Worm (Caenorhabditis elegans): Measurements from ENCODE around the gene mig-32.

Gene mig-32

DNA sequence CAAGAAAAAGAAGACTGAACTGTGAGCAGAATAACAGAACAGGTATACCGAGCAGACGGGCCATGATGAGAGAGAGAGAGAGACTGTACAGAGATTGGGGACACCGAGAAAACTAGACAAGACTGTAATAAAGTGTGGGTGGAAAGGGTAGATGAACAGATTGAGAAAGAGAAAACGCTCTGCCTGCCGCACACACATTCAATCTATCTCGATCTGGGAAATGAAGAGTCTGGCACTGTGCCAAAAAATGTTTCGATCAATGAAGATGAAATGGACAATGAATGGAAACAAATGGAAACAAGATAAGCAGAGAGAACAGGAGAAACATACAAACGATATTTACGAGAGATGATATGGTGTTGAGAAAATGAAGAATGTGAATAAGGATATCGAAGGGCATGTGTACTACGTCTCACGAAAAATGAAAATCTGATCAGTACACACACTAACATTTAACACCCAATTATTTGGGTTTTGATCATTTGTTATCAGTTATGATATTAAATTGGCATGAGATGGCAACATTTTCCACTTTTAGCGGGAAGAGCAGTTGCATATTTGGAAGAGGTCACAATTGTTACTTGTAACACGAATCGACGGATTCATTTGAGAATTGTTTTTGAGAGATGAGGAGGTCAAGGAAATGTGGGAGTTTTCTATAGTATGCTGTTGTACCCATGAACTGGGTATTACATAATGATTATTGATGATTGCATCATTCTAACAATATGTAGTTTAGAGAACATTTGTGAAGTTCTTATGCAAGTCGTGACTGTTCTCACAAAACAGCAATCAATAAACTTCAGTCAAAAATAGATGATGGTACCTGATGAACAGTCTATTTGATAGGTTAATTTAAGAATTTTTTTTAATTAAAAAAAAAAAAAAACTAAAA, 46.9 kb downstream of the mig-32 start (continued):
- TF ChIP-seq fkh-8 (tag; optimal IDR thresholded peaks at IDR 0.05) (no peak), ztf-11 (tag; optimal IDR thresholded peaks at IDR 0.05) (no peak), nhr-90 (tag; optimal IDR thresholded peaks at IDR 0.05; ENCODE audit: poor library complexity) (peak; percentile 53), unc-130 (tag; optimal IDR thresholded peaks at IDR 0.05) (peak; percentile 19), F16B12.6 (tag; optimal IDR thresholded peaks at IDR 0.05) (no peak), lir-3 (tag; optimal IDR thresholded peaks at IDR 0.05; ENCODE audit: poor library complexity) (no peak), ceh-90 (tag; optimal IDR thresholded peaks at IDR 0.05) (no peak), jun-1 (tag; optimal IDR thresholded peaks at IDR 0.05) (no peak), snu-23 (GFP tag; optimal IDR thresholded peaks at IDR 0.05) (peak; percentile 59), mab-9 (GFP tag; IDR thresholded peaks at IDR 0.05) (no peak), lsy-2 (tag; optimal IDR thresholded peaks at IDR 0.05) (peak in 1 of 2 experiments; percentile 23), ama-1 (optimal IDR thresholded peaks at IDR 0.05) (no peak), lin-13 (GFP tag; optimal IDR thresholded peaks at IDR 0.05) (no peak), pag-3 (tag; optimal IDR thresholded peaks at IDR 0.05; ENCODE audit: borderline replicate concordance, insufficient read depth) (no peak), irx-1 (tag; optimal IDR thresholded peaks at IDR 0.05) (no peak), fkh-4 (tag; optimal IDR thresholded peaks at IDR 0.05; ENCODE audit: borderline replicate concordance) (no peak), ztf-4 (tag; optimal IDR thresholded peaks at IDR 0.05) (no peak), egl-27 (tag; optimal IDR thresholded peaks at IDR 0.05) (no peak), zip-4 (GFP tag; optimal IDR thresholded peaks at IDR 0.05) (no peak), zag-1 (tag; optimal IDR thresholded peaks at IDR 0.05) (no peak), dpl-1 (GFP tag; optimal IDR thresholded peaks at IDR 0.05) (peak in 1 of 3 experiments; percentile 18), aha-1 (tag; optimal IDR thresholded peaks at IDR 0.05) (no peak), unc-86 (tag; optimal IDR thresholded peaks at IDR 0.05) (no peak), nhr-84 (tag; optimal IDR thresholded peaks at IDR 0.05) (no peak), dsc-1 (tag; optimal IDR thresholded peaks at IDR 0.05) (no peak), skn-1 (tag; optimal IDR thresholded peaks at IDR 0.05) (no peak), ceh-88 (GFP tag; IDR thresholded peaks at IDR 0.05) (no peak), sup-37 (GFP tag; optimal IDR thresholded peaks at IDR 0.05) (no peak), blmp-1 (tag; optimal IDR thresholded peaks at IDR 0.05) (peak; percentile 69), C04F5.9 (tag; optimal IDR thresholded peaks at IDR 0.05) (no peak), nhr-19 (GFP tag; conservative IDR thresholded peaks at IDR 0.05) (peak; percentile 22), elt-3 (tag; optimal IDR thresholded peaks at IDR 0.05) (peak in 2 of 6 experiments; percentile 53 to 67), alr-1 (tag; optimal IDR thresholded peaks at IDR 0.05; ENCODE audit: borderline replicate concordance) (no peak), nhr-11 (tag; optimal IDR thresholded peaks at IDR 0.05) (no peak), mep-1 (tag; optimal IDR thresholded peaks at IDR 0.05) (no peak), nhr-85 (tag) (peak; percentile 92), nhr-237 (tag; optimal IDR thresholded peaks at IDR 0.05) (no peak), efl-3 (GFP tag; optimal IDR thresholded peaks at IDR 0.05) (no peak), grh-1 (GFP tag; IDR thresholded peaks at IDR 0.05) (no peak), hlh-17 (GFP tag; optimal IDR thresholded peaks at IDR 0.05; ENCODE audit: borderline replicate concordance) (no peak), ces-1 (GFP tag; optimal IDR thresholded peaks at IDR 0.05) (no peak)

DNA sequence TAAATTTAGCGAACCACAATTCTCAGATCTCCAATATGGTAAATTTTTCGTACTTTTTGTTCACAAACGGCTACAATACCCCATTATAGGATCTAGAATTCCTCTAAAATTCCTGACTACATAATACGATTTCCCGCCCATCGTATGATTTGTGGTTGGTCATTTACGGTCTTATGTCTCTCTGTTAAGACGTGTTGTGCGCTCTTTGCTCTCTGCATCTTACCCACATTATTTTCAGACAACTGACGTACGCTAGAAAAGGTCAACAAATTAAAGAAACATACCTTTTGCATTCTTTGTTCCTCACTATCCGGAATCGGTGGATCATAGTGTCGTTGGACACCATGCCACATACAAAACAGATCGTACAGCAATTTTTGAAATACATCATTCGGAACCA, 49.0 kb downstream of the mig-32 start:
- peak; percentile 14 for TF ChIP-seq elt-2 (tag; optimal IDR thresholded peaks at IDR 0.05)
- TF ChIP-seq lin-35 (GFP tag; optimal IDR thresholded peaks at IDR 0.05): peak in 1 of 2 experiments; percentile 25
- TF ChIP-seq rnt-1 (tag; optimal IDR thresholded peaks at IDR 0.05): no peak
- TF ChIP-seq nhr-71 (tag; optimal IDR thresholded peaks at IDR 0.05): peak; percentile 6
- TF ChIP-seq nhr-19 (GFP tag; conservative IDR thresholded peaks at IDR 0.05): peak; percentile 39; the same call in 1 of the 2 replicates
- TF ChIP-seq ama-1 (optimal IDR thresholded peaks at IDR 0.05): no peak
- peak; percentile 32 for TF ChIP-seq nhr-20 (tag; optimal IDR thresholded peaks at IDR 0.05)
